Fruit fly (Drosophila melanogaster) Kc167 (cell line): ENCODE results near the gene HIP.

Experiments used
- Sin3A ChIP-seq: fragments of >200 bp; optimal IDR thresholded peaks from 2 replicates; lab custom pipeline; 2018; ENCODE audit warnings: missing external identifiers
- h ChIP-seq: fragments of >200 bp; optimal IDR thresholded peaks from 3 replicates; lab custom pipeline; 2018; ENCODE audit warnings: missing external identifiers
- insv ChIP-seq: fragments of >200 bp; optimal IDR thresholded peaks from 3 replicates; lab custom pipeline; 2018; ENCODE audit warnings: missing external identifiers
- psq ChIP-seq: fragments of >200 bp; optimal IDR thresholded peaks from 2 replicates; lab custom pipeline; 2017; ENCODE audit warnings: missing external identifiers
- ttk ChIP-seq: sonication (Bioruptor generic); optimal IDR thresholded peaks from 2 replicates; lab custom pipeline; 2017; ENCODE audit warnings: missing external identifiers

dm6 chrX:3842898-3843297, 43.9 kb downstream of the HIP start:
- no peak for TF ChIP-seq insv (lab: Kevin White, UChicago)
- TF ChIP-seq ttk (lab: Kevin White, UChicago), result no peak
- no peak for TF ChIP-seq psq (lab: Kevin White, UChicago)
- TF ChIP-seq Sin3A (lab: Kevin White, UChicago), result no peak
- TF ChIP-seq h, result no peak
